Fruit fly (Drosophila melanogaster) whole organism, embryonic: ENCODE measurements around the gene CG13086.

Experiments used
- B-H2 ChIP-seq: fragments of 200-800 bp; sonication (Bioruptor generic); optimal IDR thresholded peaks from 2 replicates; lab custom pipeline; 2018; ENCODE audit warnings: missing biosample characterization, mild to moderate bottlenecking, missing genetic modification characterization
- C15 ChIP-seq: fragments of 200-800 bp; sonication (Bioruptor generic); IDR thresholded peaks from 3 replicates; pipeline ENCODE4 v1.3.6; 2022; ENCODE audit warnings: missing biosample characterization, missing genetic modification characterization
- CG10267 ChIP-seq: fragments of 200-800 bp; sonication (Bioruptor generic); optimal IDR thresholded peaks from 2 replicates; lab custom pipeline; 2018; ENCODE audit warnings: missing biosample characterization, mild to moderate bottlenecking, missing genetic modification characterization, moderate library complexity
- CG10462 ChIP-seq: fragments of 200-800 bp; sonication (Bioruptor generic); optimal IDR thresholded peaks from 2 replicates; lab custom pipeline; 2016; ENCODE audit warnings: missing biosample characterization, missing genetic modification characterization
- CG11695 ChIP-seq: fragments of 200-800 bp; sonication (Bioruptor generic); IDR thresholded peaks from 3 replicates; pipeline ENCODE4 v1.3.6; 2022; ENCODE audit warnings: missing biosample characterization, missing genetic modification characterization
- CG1529 ChIP-seq: fragments of 200-800 bp; sonication (Bioruptor generic); optimal IDR thresholded peaks from 3 replicates; lab custom pipeline; 2018; ENCODE audit warnings: missing biosample characterization, missing genetic modification characterization
- CG15514 ChIP-seq: fragments of 200-800 bp; sonication (Bioruptor generic); optimal IDR thresholded peaks from 3 replicates; lab custom pipeline; 2017; ENCODE audit warnings: missing biosample characterization, missing genetic modification characterization, mild to moderate bottlenecking, moderate library complexity, missing genetic modification reagents
- CG15696 ChIP-seq: fragments of 200-800 bp; sonication (Bioruptor generic); optimal IDR thresholded peaks from 2 replicates; lab custom pipeline; 2019; ENCODE audit warnings: missing biosample characterization, mild to moderate bottlenecking, missing genetic modification characterization, moderate library complexity
- CG17385 ChIP-seq: fragments of 200-800 bp; sonication (Bioruptor generic); optimal IDR thresholded peaks from 3 replicates; lab custom pipeline; 2018; ENCODE audit warnings: missing biosample characterization, mild to moderate bottlenecking, missing genetic modification characterization
- CG30020 ChIP-seq: fragments of 200-800 bp; optimal IDR thresholded peaks from 2 replicates; lab custom pipeline; 2019; ENCODE audit warnings: missing biosample characterization, mild to moderate bottlenecking, missing genetic modification characterization, moderate library complexity
- CG3281 ChIP-seq: fragments of 200-800 bp; sonication (Bioruptor generic); optimal IDR thresholded peaks from 3 replicates; lab custom pipeline; 2017; ENCODE audit warnings: missing biosample characterization, mild to moderate bottlenecking, missing genetic modification characterization
- CG4328 ChIP-seq: fragments of 200-800 bp; sonication (Bioruptor generic); optimal IDR thresholded peaks from 3 replicates; lab custom pipeline; 2017; ENCODE audit warnings: missing biosample characterization, missing genetic modification reagents, missing genetic modification characterization
- CG43689 ChIP-seq: fragments of 200-800 bp; sonication (Bioruptor generic); IDR thresholded peaks from 2 replicates; pipeline ENCODE4 v1.3.6; 2022; ENCODE audit warnings: missing biosample characterization, missing genetic modification characterization
- CG4404 ChIP-seq: fragments of 200-800 bp; sonication (Bioruptor generic); IDR thresholded peaks from 2 replicates; pipeline ENCODE4 v1.3.6; 2022; ENCODE audit warnings: missing biosample characterization, missing genetic modification characterization
- CG6683 ChIP-seq: fragments of 200-800 bp; sonication (Bioruptor generic); optimal IDR thresholded peaks from 2 replicates; lab custom pipeline; 2017; ENCODE audit warnings: missing biosample characterization, mild to moderate bottlenecking, missing genetic modification characterization, missing genetic modification reagents
- CG6854 ChIP-seq: fragments of 200-800 bp; sonication (Bioruptor generic); optimal IDR thresholded peaks from 3 replicates; lab custom pipeline; 2017; ENCODE audit warnings: missing biosample characterization, mild to moderate bottlenecking, missing genetic modification characterization
- CG7372 ChIP-seq: fragments of 200-800 bp; sonication (Bioruptor generic); IDR thresholded peaks from 2 replicates; pipeline ENCODE4 v1.3.6; 2022; ENCODE audit warnings: missing biosample characterization, missing genetic modification characterization
- CG7928 ChIP-seq: fragments of 200-800 bp; sonication (Bioruptor generic); optimal IDR thresholded peaks from 2 replicates; lab custom pipeline; 2017; ENCODE audit warnings: missing biosample characterization, mild to moderate bottlenecking, missing genetic modification characterization
- CG8089 ChIP-seq: fragments of 200-800 bp; sonication (Bioruptor generic); optimal IDR thresholded peaks from 3 replicates; lab custom pipeline; 2016; ENCODE audit warnings: missing biosample characterization, missing genetic modification characterization
- CG9215 ChIP-seq: fragments of 200-800 bp; sonication (Bioruptor generic); IDR thresholded peaks from 2 replicates; pipeline ENCODE4 v1.3.6; 2022; ENCODE audit warnings: missing biosample characterization, missing genetic modification characterization
- CG9609 ChIP-seq: fragments of 200-800 bp; sonication (Bioruptor generic); optimal IDR thresholded peaks from 3 replicates; lab custom pipeline; 2016; ENCODE audit warnings: missing biosample characterization, missing genetic modification characterization
- Dip2 ChIP-seq: fragments of 200-800 bp; sonication (Bioruptor generic); IDR thresholded peaks from 2 replicates; pipeline ENCODE4 v1.3.6; 2022; ENCODE audit warnings: missing biosample characterization, missing genetic modification characterization
- Dip3 ChIP-seq: fragments of 200-800 bp; sonication (Bioruptor generic); optimal IDR thresholded peaks from 3 replicates; lab custom pipeline; 2016; ENCODE audit warnings: missing biosample characterization, missing genetic modification characterization
- MESR4 ChIP-seq: fragments of 200-800 bp; sonication (Bioruptor generic); optimal IDR thresholded peaks from 2 replicates; lab custom pipeline; 2018; ENCODE audit warnings: missing biosample characterization, mild to moderate bottlenecking, missing genetic modification characterization, moderate library complexity
- Optix ChIP-seq: fragments of 200-800 bp; sonication (Bioruptor generic); IDR thresholded peaks from 3 replicates; pipeline ENCODE4 v1.3.6; 2022; ENCODE audit warnings: missing biosample characterization, missing genetic modification characterization
- PHDP ChIP-seq: fragments of 200-800 bp; sonication (Bioruptor generic); optimal IDR thresholded peaks from 3 replicates; lab custom pipeline; 2018; ENCODE audit warnings: missing biosample characterization, mild to moderate bottlenecking, missing genetic modification characterization, moderate library complexity
- Pdp1 ChIP-seq, 2 experiments: fragments of 200-800 bp; sonication (Bioruptor generic); optimal IDR thresholded peaks; 3 replicates each; lab custom pipeline; 2016; ENCODE audit warnings: missing biosample characterization in 2 of 2, missing genetic modification characterization in 2 of 2, mild to moderate bottlenecking in 1 of 2, moderate library complexity in 1 of 2
- Tbp ChIP-seq: fragments of >200 bp; optimal IDR thresholded peaks from 2 replicates; lab custom pipeline; 2018; ENCODE audit warnings: missing biosample characterization, missing genetic modification characterization
- Vsx1 ChIP-seq: fragments of 200-800 bp; sonication (Bioruptor generic); optimal IDR thresholded peaks from 2 replicates; lab custom pipeline; 2017; ENCODE audit warnings: missing biosample characterization, mild to moderate bottlenecking, missing genetic modification characterization, missing genetic modification reagents
- ap ChIP-seq: fragments of 200-800 bp; sonication (Bioruptor generic); IDR thresholded peaks from 2 replicates; pipeline ENCODE4 v1.3.6; 2022; ENCODE audit warnings: missing biosample characterization, missing genetic modification characterization
- ash1 ChIP-seq: fragments of 200-800 bp; sonication (Bioruptor generic); optimal IDR thresholded peaks from 2 replicates; lab custom pipeline; 2018; ENCODE audit warnings: missing biosample characterization, mild to moderate bottlenecking, missing genetic modification characterization
- bigmax ChIP-seq: fragments of 200-800 bp; sonication (Bioruptor generic); optimal IDR thresholded peaks from 2 replicates; lab custom pipeline; 2018; ENCODE audit warnings: missing biosample characterization, mild to moderate bottlenecking, missing genetic modification characterization
- cg ChIP-seq: fragments of 200-800 bp; sonication (Bioruptor generic); optimal IDR thresholded peaks from 3 replicates; lab custom pipeline; 2019; ENCODE audit warnings: missing biosample characterization, mild to moderate bottlenecking, missing genetic modification characterization, moderate library complexity
- ci ChIP-seq: fragments of 200-800 bp; sonication (Bioruptor generic); IDR thresholded peaks from 3 replicates; pipeline ENCODE4 v1.3.6; 2022; ENCODE audit warnings: missing biosample characterization, missing genetic modification characterization
- dmrt99B ChIP-seq: fragments of 200-800 bp; sonication (Bioruptor generic); optimal IDR thresholded peaks from 2 replicates; lab custom pipeline; 2018; ENCODE audit warnings: missing biosample characterization, mild to moderate bottlenecking, missing genetic modification characterization, moderate library complexity
- dpn ChIP-seq, 2 experiments: fragments of 200-800 bp; sonication (Bioruptor generic); optimal IDR thresholded peaks; 3 replicates each; lab custom pipeline; 2016; ENCODE audit warnings: missing biosample characterization in 2 of 2, missing genetic modification characterization in 2 of 2
- emc ChIP-seq: fragments of 200-800 bp; sonication (Bioruptor generic); optimal IDR thresholded peaks from 2 replicates; lab custom pipeline; 2016; ENCODE audit warnings: missing biosample characterization, missing genetic modification characterization
- luna ChIP-seq: fragments of 200-800 bp; sonication (Bioruptor generic); optimal IDR thresholded peaks from 2 replicates; lab custom pipeline; 2016; ENCODE audit warnings: missing biosample characterization, missing genetic modification characterization
- mirr ChIP-seq: fragments of 200-800 bp; sonication (Bioruptor generic); optimal IDR thresholded peaks from 3 replicates; lab custom pipeline; 2018; ENCODE audit warnings: missing biosample characterization, mild to moderate bottlenecking, missing genetic modification characterization
- odd ChIP-seq: fragments of 200-800 bp; sonication (Bioruptor generic); optimal IDR thresholded peaks from 2 replicates; lab custom pipeline; 2017; ENCODE audit warnings: missing biosample characterization, mild to moderate bottlenecking, missing genetic modification characterization
- psq ChIP-seq: fragments of 200-800 bp; sonication (Bioruptor generic); optimal IDR thresholded peaks from 2 replicates; lab custom pipeline; 2017; ENCODE audit warnings: missing biosample characterization, missing genetic modification characterization
- ro ChIP-seq: fragments of 200-800 bp; sonication (Bioruptor generic); IDR thresholded peaks from 2 replicates; pipeline ENCODE4 v1.3.6; 2022; ENCODE audit warnings: missing biosample characterization, missing genetic modification characterization
- row ChIP-seq: fragments of 200-800 bp; sonication (Bioruptor generic); IDR thresholded peaks from 3 replicates; pipeline ENCODE4 v1.3.6; 2022; ENCODE audit warnings: missing biosample characterization, missing genetic modification characterization
- run ChIP-seq: fragments of 200-800 bp; sonication (Bioruptor generic); optimal IDR thresholded peaks from 3 replicates; lab custom pipeline; 2018; ENCODE audit warnings: missing biosample characterization, mild to moderate bottlenecking, missing genetic modification characterization
- scrt ChIP-seq: fragments of 200-800 bp; sonication (Bioruptor generic); optimal IDR thresholded peaks from 2 replicates; lab custom pipeline; 2018; ENCODE audit warnings: missing biosample characterization, mild to moderate bottlenecking, missing genetic modification characterization, moderate library complexity
- sug ChIP-seq: fragments of 200-800 bp; optimal IDR thresholded peaks from 2 replicates; lab custom pipeline; 2019; ENCODE audit warnings: missing biosample characterization, mild to moderate bottlenecking, missing genetic modification characterization, moderate library complexity
- tap ChIP-seq: fragments of 200-800 bp; optimal IDR thresholded peaks from 3 replicates; lab custom pipeline; 2019; ENCODE audit warnings: missing biosample characterization, mild to moderate bottlenecking, missing genetic modification characterization, moderate library complexity
- tio ChIP-seq: fragments of 200-800 bp; sonication (Bioruptor generic); optimal IDR thresholded peaks from 2 replicates; lab custom pipeline; 2017; ENCODE audit warnings: missing biosample characterization, missing genetic modification characterization, inconsistent platforms
- tx ChIP-seq: fragments of 200-800 bp; sonication (Bioruptor generic); optimal IDR thresholded peaks from 2 replicates; lab custom pipeline; 2016; ENCODE audit warnings: missing biosample characterization, missing genetic modification characterization
- wor ChIP-seq: fragments of 200-800 bp; sonication (Bioruptor generic); IDR thresholded peaks from 2 replicates; pipeline ENCODE4 v1.3.6; 2022; ENCODE audit warnings: missing biosample characterization, missing genetic modification characterization
- yki ChIP-seq: fragments of >200 bp; optimal IDR thresholded peaks from 3 replicates; lab custom pipeline; 2018
- zen ChIP-seq: fragments of 200-800 bp; sonication (Bioruptor generic); optimal IDR thresholded peaks from 3 replicates; lab custom pipeline; 2018; ENCODE audit warnings: missing biosample characterization, mild to moderate bottlenecking, missing genetic modification characterization, moderate library complexity

The CG13086 gene

dm6 chr2L:19358017-19358471 lies 6.1 kb upstream of the CG13086 start (continued):
- TF ChIP-seq Dip2 (GFP tag; lab: Robert Waterston, UW) (no peak), odd (GFP tag; lab: Kevin White, UChicago) (peak; percentile 9), tio (GFP tag; lab: Kevin White, UChicago) (peak; percentile 66), run (tag; lab: Kevin White, UChicago) (no peak), MESR4 (GFP tag; lab: Kevin White, UChicago) (no peak), emc (GFP tag; lab: Kevin White, UChicago) (no peak), CG15696 (peak; percentile 88), CG7928 (no peak), CG15514 (GFP tag; lab: Kevin White, UChicago) (no peak), row (GFP tag; lab: Robert Waterston, UW) (peak; percentile 57), zen (tag; lab: Kevin White, UChicago) (no peak), tap (tag; lab: Kevin White, UChicago) (no peak), CG30020 (tag; lab: Kevin White, UChicago) (no peak), yki (lab: Kevin White, UChicago) (no peak), tx (GFP tag; lab: Kevin White, UChicago) (peak; percentile 28), ap (GFP tag; lab: Robert Waterston, UW) (peak; percentile 42; the same call in 1 of the 2 replicates), CG11695 (GFP tag; lab: Robert Waterston, UW) (peak; percentile 53; the same call in 2 of the 3 replicates), CG9215 (GFP tag; lab: Robert Waterston, UW) (no peak), CG9609 (GFP tag; lab: Kevin White, UChicago) (peak; percentile 57), cg (GFP tag; lab: Kevin White, UChicago) (no peak), Optix (GFP tag; lab: Robert Waterston, UW) (peak; percentile 49; the same call in 2 of the 3 replicates), luna (no peak), mirr (GFP tag; lab: Kevin White, UChicago) (no peak), Tbp (no peak), CG10462 (GFP tag; lab: Kevin White, UChicago) (peak; percentile 11), CG10267 (peak; percentile 53), Vsx1 (GFP tag; lab: Kevin White, UChicago) (peak; percentile 20), CG17385 (GFP tag; lab: Kevin White, UChicago) (peak; percentile 3), ci (GFP tag; lab: Robert Waterston, UW) (peak; percentile 74; the same call in 1 of the 3 replicates), dpn (GFP tag; optimal IDR thresholded peaks at IDR 0.05; lab: Kevin White, UChicago) (peak; percentile 38 to 57), CG1529 (peak; percentile 35), dmrt99B (tag; lab: Kevin White, UChicago) (peak; percentile 54), CG43689 (GFP tag; lab: Robert Waterston, UW) (no peak), Pdp1 (GFP tag; optimal IDR thresholded peaks at IDR 0.05; lab: Kevin White, UChicago) (peak; percentile 48 to 57), PHDP (tag; lab: Kevin White, UChicago) (peak; percentile 64), CG8089 (GFP tag; lab: Kevin White, UChicago) (peak; percentile 56), CG3281 (GFP tag; lab: Kevin White, UChicago) (no peak), CG6854 (GFP tag; lab: Kevin White, UChicago) (no peak), ro (no peak), CG4328 (GFP tag; lab: Kevin White, UChicago) (no peak), bigmax (no peak), B-H2 (GFP tag; lab: Kevin White, UChicago) (no peak), scrt (GFP tag; lab: Kevin White, UChicago) (no peak), ash1 (GFP tag; lab: Kevin White, UChicago) (no peak), sug (tag; lab: Kevin White, UChicago) (no peak), CG4404 (GFP tag; lab: Robert Waterston, UW) (peak; percentile 51), CG6683 (no peak), CG7372 (no peak), psq (peak; percentile 26), Dip3 (GFP tag; lab: Kevin White, UChicago) (no peak), wor (peak; percentile 31), C15 (no peak)
